Fruit fly (Drosophila melanogaster): ENCODE data around the gene CG34273.
A peak's percentile ranks its signal among the peaks of the same experiment; 100 is the strongest.

CG34273 gene

dm6 chr3R:14558383-14558883 lies 41.6 kb downstream of the CG34273 start (continued):
- TF ChIP-seq Taf1 (GFP tag; IDR thresholded peaks at IDR 0.05) (peak; percentile 68), CG6813 (GFP tag; optimal IDR thresholded peaks at IDR 0.05) (peak; percentile 86), Ssrp (tag; optimal IDR thresholded peaks at IDR 0.05) (peak; percentile 91), CG10431 (GFP tag; optimal IDR thresholded peaks at IDR 0.05) (peak; percentile 71), Chrac-16 (GFP tag; optimal IDR thresholded peaks at IDR 0.05) (peak; percentile 87), CG43689 (GFP tag; IDR thresholded peaks at IDR 0.05) (peak; percentile 57; the same call in 1 of the 2 replicates), Ravus (GFP tag; IDR thresholded peaks at IDR 0.05) (peak; percentile 62), cas (GFP tag; IDR thresholded peaks at IDR 0.05) (0 out of 2 replicates have a peak, but pooled peaks have one; percentile 23), Sry-β (GFP tag; optimal IDR thresholded peaks at IDR 0.05) (peak; percentile 39), ewg (GFP tag; optimal IDR thresholded peaks at IDR 0.05) (peak; percentile 96), MESR4 (GFP tag; optimal IDR thresholded peaks at IDR 0.05) (peak; percentile 23), CG15514 (GFP tag; optimal IDR thresholded peaks at IDR 0.05) (peak; percentile 84), twi (tag; optimal IDR thresholded peaks at IDR 0.05) (peak; percentile 73), CG8478 (optimal IDR thresholded peaks at IDR 0.05) (no peak), ems (GFP tag; optimal IDR thresholded peaks at IDR 0.05) (peak; percentile 93), maf-S (GFP tag; optimal IDR thresholded peaks at IDR 0.05) (peak; percentile 81), lbe (GFP tag; optimal IDR thresholded peaks at IDR 0.05) (no peak), Asciz (GFP tag; optimal IDR thresholded peaks at IDR 0.05) (peak; percentile 93), CG3847 (GFP tag; IDR thresholded peaks at IDR 0.05) (peak; percentile 81), dati (GFP tag; IDR thresholded peaks at IDR 0.05) (peak; percentile 50; the same call in 1 of the 2 replicates), CG3281 (GFP tag; optimal IDR thresholded peaks at IDR 0.05) (peak; percentile 96), Fer3 (tag; optimal IDR thresholded peaks at IDR 0.05) (peak; percentile 91), CG10565 (GFP tag; optimal IDR thresholded peaks at IDR 0.05) (peak; percentile 52), CG30431 (GFP tag; optimal IDR thresholded peaks at IDR 0.05) (peak; percentile 78), kay (GFP tag; optimal IDR thresholded peaks at IDR 0.05) (peak; percentile 84), CG15696 (tag; optimal IDR thresholded peaks at IDR 0.05) (peak; percentile 55), CG13424 (tag; optimal IDR thresholded peaks at IDR 0.05) (peak; percentile 95), Dll (GFP tag; IDR thresholded peaks at IDR 0.05; ENCODE audit: partially characterized antibody) (no peak), PHDP (tag; optimal IDR thresholded peaks at IDR 0.05) (peak; percentile 95), pb (GFP tag; optimal IDR thresholded peaks at IDR 0.05) (peak; percentile 90), D (optimal IDR thresholded peaks at IDR 0.05) (no peak), D (GFP tag; optimal IDR thresholded peaks at IDR 0.05) (peak; percentile 89), tup (GFP tag; optimal IDR thresholded peaks at IDR 0.05) (peak; percentile 77), CG8388 (GFP tag; optimal IDR thresholded peaks at IDR 0.05) (peak; percentile 91), jigr1 (GFP tag; IDR thresholded peaks at IDR 0.05) (peak; percentile 81; the same call in 2 of the 3 replicates), ssp (GFP tag; IDR thresholded peaks at IDR 0.05) (peak; percentile 74), Max (GFP tag; optimal IDR thresholded peaks at IDR 0.05) (peak; percentile 88), amos (GFP tag; IDR thresholded peaks at IDR 0.05; ENCODE audit: partially characterized antibody) (no peak), CG13894 (tag; optimal IDR thresholded peaks at IDR 0.05) (peak; percentile 89), abd-A (tag; optimal IDR thresholded peaks at IDR 0.05) (peak; percentile 80), tna (GFP tag; IDR thresholded peaks at IDR 0.05; ENCODE audit: partially characterized antibody) (peak; percentile 36; the same call in 1 of the 2 replicates), CTCF (GFP tag; optimal IDR thresholded peaks at IDR 0.05) (peak; percentile 42), Bdp1 (GFP tag; optimal IDR thresholded peaks at IDR 0.05) (peak; percentile 69), sna (GFP tag; IDR thresholded peaks at IDR 0.05; ENCODE audit: partially characterized antibody) (no peak), CG17186 (GFP tag; optimal IDR thresholded peaks at IDR 0.05) (peak; percentile 64), H15 (GFP tag; IDR thresholded peaks at IDR 0.05) (peak; percentile 81), pnt (GFP tag; optimal IDR thresholded peaks at IDR 0.05) (peak; percentile 84), Hr51 (GFP tag; optimal IDR thresholded peaks at IDR 0.05) (peak; percentile 81 to 97), Hmr (GFP tag; optimal IDR thresholded peaks at IDR 0.05) (peak; percentile 95), Optix (GFP tag; IDR thresholded peaks at IDR 0.05) (no peak; the same call in 2 of the 3 replicates)
